Fruit fly (Drosophila melanogaster): ENCODE results near the gene cold.

cold gene

DNA sequence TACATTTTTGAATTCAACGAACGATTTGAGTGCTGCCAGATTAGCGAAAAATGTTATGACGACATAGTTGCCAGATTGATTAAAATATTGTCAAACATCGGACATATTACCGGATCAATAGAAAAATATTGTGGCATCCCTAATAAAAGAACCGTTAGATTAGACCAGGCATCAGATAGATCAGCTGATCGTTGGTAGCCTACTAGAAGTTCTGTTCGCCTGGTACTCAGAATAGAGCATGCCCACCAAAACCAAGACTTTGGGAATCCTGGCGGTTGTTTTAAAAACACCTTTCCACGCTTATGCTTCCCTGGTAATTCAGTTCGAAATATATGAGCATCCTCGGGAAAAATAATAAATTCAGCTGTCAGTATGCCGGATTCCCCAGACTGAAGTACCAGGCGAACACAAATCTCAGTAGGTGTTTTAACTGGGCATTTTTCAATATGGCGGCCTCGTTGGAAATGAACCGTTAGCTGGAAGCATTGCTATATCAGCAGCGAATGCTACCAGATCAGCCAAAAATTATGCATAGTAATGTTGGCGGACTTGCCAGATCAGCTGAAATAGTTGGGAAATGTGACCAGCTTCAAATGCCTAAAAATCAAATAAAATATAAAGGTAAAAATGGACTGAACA lies 33.4 kb upstream of the cold start:
- TF ChIP-seq Dif (GFP tag; optimal IDR thresholded peaks at IDR 0.05; ENCODE audit: partially characterized antibody) (peak; percentile 21), ey (GFP tag; optimal IDR thresholded peaks at IDR 0.05) (no peak), GATAd (GFP tag; optimal IDR thresholded peaks at IDR 0.05) (no peak), rgr (GFP tag; optimal IDR thresholded peaks at IDR 0.05) (peak; percentile 11), sage (GFP tag; optimal IDR thresholded peaks at IDR 0.05) (no peak), N (GFP tag; optimal IDR thresholded peaks at IDR 0.05) (no peak), woc (GFP tag; optimal IDR thresholded peaks at IDR 0.05) (no peak), brk (GFP tag; optimal IDR thresholded peaks at IDR 0.05) (no peak), dmrt93B (GFP tag; optimal IDR thresholded peaks at IDR 0.05) (no peak), CG32264 (GFP tag; optimal IDR thresholded peaks at IDR 0.05) (no peak), Vsx2 (GFP tag; optimal IDR thresholded peaks at IDR 0.05; ENCODE audit: partially characterized antibody) (no peak), sv (GFP tag; optimal IDR thresholded peaks at IDR 0.05) (no peak), Mio (GFP tag; optimal IDR thresholded peaks at IDR 0.05) (no peak), Sp1 (GFP tag; optimal IDR thresholded peaks at IDR 0.05) (no peak), Myc (optimal IDR thresholded peaks at IDR 0.05) (no peak), pan (optimal IDR thresholded peaks at IDR 0.05) (no peak), psq (GFP tag; optimal IDR thresholded peaks at IDR 0.05) (no peak), dl (GFP tag; optimal IDR thresholded peaks at IDR 0.05; ENCODE audit: insufficient read depth in 1 of 2, partially characterized antibody in 2 of 2) (peak in 1 of 2 experiments; percentile 11), fru (GFP tag; optimal IDR thresholded peaks at IDR 0.05) (peak; percentile 87), HLH106 (tag; optimal IDR thresholded peaks at IDR 0.05) (no peak), foxo (GFP tag; optimal IDR thresholded peaks at IDR 0.05) (peak in 1 of 2 experiments; percentile 31), Jra (GFP tag; optimal IDR thresholded peaks at IDR 0.05) (no peak), tai (GFP tag; optimal IDR thresholded peaks at IDR 0.05) (no peak), Hr83 (GFP tag; optimal IDR thresholded peaks at IDR 0.05; ENCODE audit: poor library complexity, severe bottlenecking) (peak; percentile 54), Dfd (GFP tag; optimal IDR thresholded peaks at IDR 0.05) (no peak), lola (GFP tag; optimal IDR thresholded peaks at IDR 0.05) (no peak), CrebA (GFP tag; optimal IDR thresholded peaks at IDR 0.05; ENCODE audit: borderline replicate concordance) (no peak), OdsH (GFP tag; optimal IDR thresholded peaks at IDR 0.05) (no peak), dsf (GFP tag; optimal IDR thresholded peaks at IDR 0.05; ENCODE audit: borderline replicate concordance) (no peak), Hnf4 (GFP tag; optimal IDR thresholded peaks at IDR 0.05) (no peak), br (GFP tag; optimal IDR thresholded peaks at IDR 0.05) (no peak), usp (GFP tag; optimal IDR thresholded peaks at IDR 0.05) (no peak), Abd-B (GFP tag; optimal IDR thresholded peaks at IDR 0.05) (no peak), Hr78 (GFP tag; optimal IDR thresholded peaks at IDR 0.05) (no peak), jim (GFP tag; optimal IDR thresholded peaks at IDR 0.05) (no peak), Rel (GFP tag; optimal IDR thresholded peaks at IDR 0.05) (no peak), Rel (tag; optimal IDR thresholded peaks at IDR 0.05) (peak; percentile 72), CG9705 (GFP tag; optimal IDR thresholded peaks at IDR 0.05) (no peak), h (GFP tag; optimal IDR thresholded peaks at IDR 0.05) (peak; percentile 15)

DNA sequence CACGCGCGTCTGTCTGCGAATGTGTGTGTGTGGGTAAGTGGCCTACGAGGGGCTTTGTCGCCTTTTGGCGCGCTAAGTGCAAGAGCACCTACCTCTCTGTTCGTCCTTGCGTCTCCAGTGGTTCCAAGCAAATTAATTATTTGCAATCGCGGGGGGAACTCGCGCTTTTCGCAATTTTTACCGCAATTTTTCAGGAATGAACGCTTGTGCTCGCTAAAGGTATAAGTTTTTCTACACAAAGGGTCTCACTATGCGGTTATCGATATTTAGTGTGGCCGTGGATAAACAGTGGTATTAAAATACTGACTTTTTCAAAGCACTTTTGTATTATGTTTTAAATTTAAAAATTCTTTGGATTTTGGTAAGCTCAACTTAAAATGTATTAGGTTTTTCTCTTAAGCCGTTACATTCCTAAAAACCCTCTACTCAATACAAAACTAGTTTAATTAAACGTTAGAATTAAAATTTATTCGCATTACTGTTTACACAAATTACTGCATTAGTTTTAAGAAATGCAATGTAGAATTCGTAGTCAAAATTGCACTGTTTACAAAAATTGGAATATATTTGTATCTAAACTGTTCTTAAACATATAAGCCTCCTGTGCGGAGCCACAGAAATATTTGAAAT lies 31.6 kb upstream of the cold start, which contains the start of gene lwr:
lwr (minus strand) TSS at position 243 of the 630 bp plus-strand sequence.
- no peak for TF ChIP-seq jim (GFP tag; optimal IDR thresholded peaks at IDR 0.05)
- TF ChIP-seq Mio (GFP tag; optimal IDR thresholded peaks at IDR 0.05), result no peak
- TF ChIP-seq Vsx2 (GFP tag; optimal IDR thresholded peaks at IDR 0.05; ENCODE audit: partially characterized antibody), result no peak
- TF ChIP-seq Hnf4 (GFP tag; optimal IDR thresholded peaks at IDR 0.05), result no peak
- TF ChIP-seq br (GFP tag; optimal IDR thresholded peaks at IDR 0.05), result no peak
- TF ChIP-seq pan (optimal IDR thresholded peaks at IDR 0.05), result no peak
- no peak for TF ChIP-seq Abd-B (GFP tag; optimal IDR thresholded peaks at IDR 0.05)
- peak in 1 of 2 experiments; percentile 9 for TF ChIP-seq foxo (GFP tag; optimal IDR thresholded peaks at IDR 0.05)
- peak; percentile 5 for TF ChIP-seq fru (GFP tag; optimal IDR thresholded peaks at IDR 0.05)
- TF ChIP-seq lola (GFP tag; optimal IDR thresholded peaks at IDR 0.05), result no peak
- TF ChIP-seq rgr (GFP tag; optimal IDR thresholded peaks at IDR 0.05), result no peak
- no peak for TF ChIP-seq Rel (GFP tag; optimal IDR thresholded peaks at IDR 0.05)
- peak; percentile 30 for TF ChIP-seq Rel (tag; optimal IDR thresholded peaks at IDR 0.05)
- TF ChIP-seq dl (GFP tag; optimal IDR thresholded peaks at IDR 0.05; ENCODE audit: insufficient read depth in 1 of 2, partially characterized antibody in 2 of 2), result no peak
